Worm (Caenorhabditis elegans): ENCODE measurements around the gene ZK546.5.

ZK546.5 gene

DNA sequence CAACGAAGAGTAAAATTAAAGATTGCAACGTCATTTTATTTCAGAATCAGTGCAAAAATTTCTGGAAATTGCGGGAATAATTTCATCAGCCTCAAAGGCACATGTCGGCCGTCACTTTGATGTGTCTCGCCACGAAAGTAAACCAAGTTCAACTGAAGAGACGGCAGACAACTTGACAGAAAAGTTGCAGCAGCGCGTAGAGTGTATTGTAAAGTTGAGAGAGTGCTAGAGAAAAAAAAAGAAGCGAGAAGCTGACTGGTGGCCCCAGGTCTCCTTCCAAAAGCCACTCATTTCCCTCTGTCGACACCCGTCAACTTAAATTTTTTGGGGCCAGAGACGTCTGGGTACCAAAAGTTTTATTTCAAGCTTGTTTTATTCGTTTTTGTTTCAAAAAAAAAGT, 31.3 kb upstream of the ZK546.5 start (continued):
- TF ChIP-seq lsy-2 (tag; optimal IDR thresholded peaks at IDR 0.05) (peak; percentile 16 to 84), nhr-48 (tag; optimal IDR thresholded peaks at IDR 0.05) (peak; percentile 13), rbr-2 (tag; optimal IDR thresholded peaks at IDR 0.05) (peak; percentile 64), nhr-76 (tag; optimal IDR thresholded peaks at IDR 0.05) (no peak), ceh-32 (tag; optimal IDR thresholded peaks at IDR 0.05; ENCODE audit: poor library complexity) (no peak), hif-1 (tag; optimal IDR thresholded peaks at IDR 0.05) (peak in 1 of 2 experiments; percentile 67), Y48G9A.11 (GFP tag; IDR thresholded peaks at IDR 0.05) (no peak), madf-9 (GFP tag; conservative IDR thresholded peaks at IDR 0.05) (0 out of 2 replicates have a peak, but pooled peaks have one; percentile 42), nhr-41 (GFP tag; IDR thresholded peaks at IDR 0.05) (no peak), lin-15B (tag; optimal IDR thresholded peaks at IDR 0.05) (no peak), arid-1 (GFP tag; conservative IDR thresholded peaks at IDR 0.05) (peak; percentile 68; the same call in 1 of the 2 replicates), mep-1 (tag; optimal IDR thresholded peaks at IDR 0.05) (peak; percentile 78), F49E8.2 (tag; optimal IDR thresholded peaks at IDR 0.05; ENCODE audit: borderline replicate concordance) (no peak), nhr-10 (tag; optimal IDR thresholded peaks at IDR 0.05) (no peak), lin-13 (GFP tag; optimal IDR thresholded peaks at IDR 0.05) (peak; percentile 60), mdl-1 (tag; optimal IDR thresholded peaks at IDR 0.05) (peak; percentile 37 to 86), unc-39 (tag; optimal IDR thresholded peaks at IDR 0.05) (no peak), hlh-11 (tag; optimal IDR thresholded peaks at IDR 0.05) (peak; percentile 83), nhr-237 (tag; optimal IDR thresholded peaks at IDR 0.05) (no peak), set-16 (GFP tag; IDR thresholded peaks at IDR 0.05) (0 out of 2 replicates have a peak, but pooled peaks have one; percentile 11), zag-1 (tag; optimal IDR thresholded peaks at IDR 0.05) (no peak)

DNA sequence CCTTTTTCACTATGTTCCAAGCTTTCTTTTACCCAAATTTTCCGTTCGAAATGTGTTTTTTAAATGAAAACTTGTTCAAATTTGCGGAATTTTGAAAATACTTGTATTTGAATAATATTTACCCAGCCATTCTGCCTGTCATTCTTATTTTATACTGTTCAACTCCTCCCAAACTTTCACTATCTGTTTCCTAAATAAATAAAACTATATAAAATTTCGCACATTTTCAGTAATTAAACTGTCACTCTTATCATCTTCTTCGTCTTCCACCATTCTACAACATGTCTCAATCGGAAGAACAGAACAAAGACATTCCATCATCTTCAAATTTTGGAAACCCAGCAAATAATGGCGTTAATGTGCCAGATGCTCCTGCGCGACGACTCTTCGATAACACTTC, 30.8 kb upstream of the ZK546.5 start, which contains the start of gene btbd-10:
Gene btbd-10, plus strand, starts transcription at position 231 of the 400 bp plus-strand sequence.
- TF ChIP-seq nhr-28 (tag; optimal IDR thresholded peaks at IDR 0.05) (peak; percentile 38), zag-1 (tag; optimal IDR thresholded peaks at IDR 0.05) (no peak), nhr-10 (tag; optimal IDR thresholded peaks at IDR 0.05) (no peak), F44E2.7 (GFP tag; IDR thresholded peaks at IDR 0.05) (no peak), lin-13 (GFP tag; optimal IDR thresholded peaks at IDR 0.05) (no peak), dmd-6 (GFP tag; IDR thresholded peaks at IDR 0.05) (peak; percentile 28; the same call in 1 of the 2 replicates), aha-1 (tag) (peak; percentile 44), lin-1 (GFP tag; IDR thresholded peaks at IDR 0.05) (0 out of 2 replicates have a peak, but pooled peaks have one; percentile 14), pha-4 (GFP tag; IDR thresholded peaks at IDR 0.05) (no peak), pha-4 (tag; optimal IDR thresholded peaks at IDR 0.05) (no peak), lin-29 (GFP tag; IDR thresholded peaks at IDR 0.05) (no peak), pqm-1 (tag; optimal IDR thresholded peaks at IDR 0.05) (peak; percentile 28), lin-39 (tag; optimal IDR thresholded peaks at IDR 0.05) (no peak), dmd-8 (GFP tag; IDR thresholded peaks at IDR 0.05) (no peak), Y48G9A.11 (GFP tag; IDR thresholded peaks at IDR 0.05) (no peak), snpc-4 (tag; optimal IDR thresholded peaks at IDR 0.05) (no peak), daf-16 (GFP tag; optimal IDR thresholded peaks at IDR 0.05) (no peak), daf-16 (tag; optimal IDR thresholded peaks at IDR 0.05) (peak; percentile 62), F26F4.8 (GFP tag; conservative IDR thresholded peaks at IDR 0.05) (no peak), php-3 (GFP tag; IDR thresholded peaks at IDR 0.05) (peak; percentile 81), unc-39 (tag; optimal IDR thresholded peaks at IDR 0.05) (no peak), dve-1 (tag; optimal IDR thresholded peaks at IDR 0.05; ENCODE audit: insufficient read depth) (peak; percentile 5), snpc-1.2 (GFP tag; IDR thresholded peaks at IDR 0.05) (no peak), hlh-11 (tag; optimal IDR thresholded peaks at IDR 0.05) (peak; percentile 5), gei-8 (GFP tag; optimal IDR thresholded peaks at IDR 0.05) (no peak), lsy-2 (tag; optimal IDR thresholded peaks at IDR 0.05) (no peak), mes-2 (tag; optimal IDR thresholded peaks at IDR 0.05; ENCODE audit: poor library complexity, severe bottlenecking) (no peak), hif-1 (tag; optimal IDR thresholded peaks at IDR 0.05) (no peak)

Data from whole organism, L4 larva.